Worm (Caenorhabditis elegans) whole organism, late embryonic: Measurements from ENCODE around the gene clec-225.

ENCODE experiments used
- C08G9.2 ChIP-seq: sonication (generic microtip); optimal IDR thresholded peaks from 2 replicates; lab custom pipeline; 2016; ENCODE audit warnings: mild to moderate bottlenecking, missing genetic modification characterization, moderate library complexity, missing compliant biosample characterization
- K02D7.2 ChIP-seq: sonication (generic microtip); optimal IDR thresholded peaks from 2 replicates; lab custom pipeline; 2017; ENCODE audit warnings: mild to moderate bottlenecking, missing genetic modification characterization, missing compliant biosample characterization
- K09A11.1 ChIP-seq: sonication (generic microtip); optimal IDR thresholded peaks from 2 replicates; lab custom pipeline; 2017; ENCODE audit warnings: antibody characterized with exemption, mild to moderate bottlenecking, missing genetic modification characterization, missing compliant biosample characterization; ENCODE audit not compliant: insufficient read depth
- Y22D7AL.16 ChIP-seq: sonication (generic microtip); optimal IDR thresholded peaks from 2 replicates; lab custom pipeline; 2016; ENCODE audit warnings: missing genetic modification characterization, missing compliant biosample characterization
- ceh-14 ChIP-seq: sonication (generic microtip); optimal IDR thresholded peaks from 2 replicates; lab custom pipeline; 2016; ENCODE audit warnings: missing genotype, missing genetic modification characterization, missing compliant biosample characterization
- ceh-18 ChIP-seq: sonication (generic microtip); optimal IDR thresholded peaks from 2 replicates; lab custom pipeline; 2016; ENCODE audit warnings: missing genetic modification characterization, missing compliant biosample characterization
- ceh-19 ChIP-seq: fragments of 200-800 bp; sonication (Bioruptor generic); optimal IDR thresholded peaks from 2 replicates; lab custom pipeline; 2018; ENCODE audit warnings: mild to moderate bottlenecking, missing genetic modification characterization, missing compliant biosample characterization
- ceh-2 ChIP-seq: sonication (generic microtip); optimal IDR thresholded peaks from 2 replicates; lab custom pipeline; 2016; ENCODE audit warnings: missing genotype, missing genetic modification characterization, missing compliant biosample characterization
- ceh-31 ChIP-seq: sonication (generic microtip); optimal IDR thresholded peaks from 2 replicates; lab custom pipeline; 2016; ENCODE audit warnings: missing genetic modification characterization, missing compliant biosample characterization
- ceh-34 ChIP-seq: sonication (generic microtip); optimal IDR thresholded peaks from 2 replicates; lab custom pipeline; 2016; ENCODE audit warnings: mild to moderate bottlenecking, missing genetic modification characterization, missing compliant biosample characterization
- elt-2 ChIP-seq: sonication (generic microtip); optimal IDR thresholded peaks from 2 replicates; lab custom pipeline; 2016; ENCODE audit warnings: missing genetic modification reagents, missing genetic modification characterization, missing compliant biosample characterization
- elt-4 ChIP-seq: sonication (generic microtip); optimal IDR thresholded peaks from 2 replicates; lab custom pipeline; 2016; ENCODE audit warnings: missing genetic modification characterization, missing compliant biosample characterization
- ets-4 ChIP-seq: sonication (generic microtip); optimal IDR thresholded peaks from 2 replicates; lab custom pipeline; 2016; ENCODE audit warnings: missing genetic modification characterization, missing compliant biosample characterization
- fax-1 ChIP-seq: sonication (generic microtip); optimal IDR thresholded peaks from 2 replicates; lab custom pipeline; 2016; ENCODE audit warnings: missing genotype, missing genetic modification characterization, missing compliant biosample characterization
- fkh-6 ChIP-seq: sonication (generic microtip); optimal IDR thresholded peaks from 2 replicates; lab custom pipeline; 2016; ENCODE audit warnings: missing genetic modification characterization, missing compliant biosample characterization
- gmeb-2 ChIP-seq: sonication (generic microtip); optimal IDR thresholded peaks from 2 replicates; lab custom pipeline; 2016; ENCODE audit warnings: missing genetic modification characterization, inconsistent platforms, missing compliant biosample characterization
- hlh-15 ChIP-seq: sonication (generic microtip); optimal IDR thresholded peaks from 2 replicates; lab custom pipeline; 2016; ENCODE audit warnings: missing genetic modification characterization, missing compliant biosample characterization
- hlh-30 ChIP-seq: sonication (generic microtip); optimal IDR thresholded peaks from 2 replicates; lab custom pipeline; 2017; ENCODE audit warnings: antibody characterized with exemption, missing genetic modification characterization, missing compliant biosample characterization; ENCODE audit not compliant: insufficient read depth
- hlh-6 ChIP-seq: sonication (generic microtip); optimal IDR thresholded peaks from 2 replicates; lab custom pipeline; 2016; ENCODE audit warnings: missing genotype, missing genetic modification characterization, missing compliant biosample characterization
- lim-6 ChIP-seq: sonication (generic microtip); optimal IDR thresholded peaks from 2 replicates; lab custom pipeline; 2016; ENCODE audit warnings: missing genetic modification characterization, missing compliant biosample characterization
- lin-11 ChIP-seq: fragments of 200-800 bp; sonication (Bioruptor generic); optimal IDR thresholded peaks from 2 replicates; lab custom pipeline; 2018; ENCODE audit warnings: mild to moderate bottlenecking, missing genetic modification characterization, missing compliant biosample characterization
- madf-2 ChIP-seq: sonication (generic microtip); optimal IDR thresholded peaks from 2 replicates; lab custom pipeline; 2017; ENCODE audit warnings: missing genetic modification characterization, missing compliant biosample characterization
- mec-3 ChIP-seq: sonication (generic microtip); optimal IDR thresholded peaks from 2 replicates; lab custom pipeline; 2016; ENCODE audit warnings: borderline replicate concordance, missing genetic modification characterization, missing compliant biosample characterization
- nfya-1 ChIP-seq: sonication (generic microtip); optimal IDR thresholded peaks from 2 replicates; lab custom pipeline; 2017; ENCODE audit warnings: missing genetic modification characterization, mild to moderate bottlenecking, missing compliant biosample characterization, antibody characterized with exemption, moderate library complexity
- nhr-232 ChIP-seq: sonication (generic microtip); optimal IDR thresholded peaks from 2 replicates; lab custom pipeline; 2016; ENCODE audit warnings: missing genetic modification characterization, missing compliant biosample characterization
- odd-2 ChIP-seq: sonication (generic microtip); optimal IDR thresholded peaks from 2 replicates; lab custom pipeline; 2017; ENCODE audit warnings: antibody characterized with exemption, mild to moderate bottlenecking, missing genetic modification characterization, missing compliant biosample characterization
- pag-3 ChIP-seq: sonication (generic microtip); optimal IDR thresholded peaks from 2 replicates; lab custom pipeline; 2016; ENCODE audit warnings: missing compliant biosample characterization, missing genetic modification characterization, borderline replicate concordance
- pat-9 ChIP-seq: fragments of 200-800 bp; sonication (Bioruptor generic); optimal IDR thresholded peaks from 2 replicates; lab custom pipeline; 2018; ENCODE audit warnings: mild to moderate bottlenecking, missing genetic modification characterization, moderate library complexity, missing compliant biosample characterization
- pha-2 ChIP-seq: sonication (generic microtip); optimal IDR thresholded peaks from 2 replicates; lab custom pipeline; 2017; ENCODE audit warnings: mild to moderate bottlenecking, missing genetic modification characterization, missing compliant biosample characterization
- pha-4 ChIP-seq: fragments of 150-350 bp; optimal IDR thresholded peaks from 2 replicates; lab custom pipeline; 2018; ENCODE audit warnings: missing biosample characterization, missing genetic modification reagents, missing genetic modification characterization
- ref-2 ChIP-seq: sonication (generic microtip); optimal IDR thresholded peaks from 2 replicates; lab custom pipeline; 2016; ENCODE audit warnings: missing genetic modification characterization, missing compliant biosample characterization
- sox-2 ChIP-seq: fragments of 200-800 bp; sonication (Bioruptor generic); IDR thresholded peaks from 2 replicates; pipeline ENCODE4 v1.3.6; 2022; ENCODE audit warnings: missing genetic modification reagents, missing genetic modification characterization, missing compliant biosample characterization
- sox-4 ChIP-seq: sonication (generic microtip); optimal IDR thresholded peaks from 2 replicates; lab custom pipeline; 2017; ENCODE audit warnings: mild to moderate bottlenecking, missing genetic modification characterization, inconsistent platforms, missing compliant biosample characterization
- syd-9 ChIP-seq: sonication (generic microtip); optimal IDR thresholded peaks from 2 replicates; lab custom pipeline; 2016; ENCODE audit warnings: mild to moderate bottlenecking, missing genetic modification characterization, moderate library complexity, missing compliant biosample characterization
- tbx-2 ChIP-seq: sonication (generic microtip); optimal IDR thresholded peaks from 2 replicates; lab custom pipeline; 2016; ENCODE audit warnings: missing genetic modification characterization, missing compliant biosample characterization
- tbx-7 ChIP-seq: sonication (generic microtip); optimal IDR thresholded peaks from 2 replicates; lab custom pipeline; 2016; ENCODE audit warnings: missing genotype, missing genetic modification characterization, missing compliant biosample characterization
- ttx-3 ChIP-seq: sonication (generic microtip); optimal IDR thresholded peaks from 2 replicates; lab custom pipeline; 2016; ENCODE audit warnings: missing genetic modification reagents, missing genetic modification characterization, missing compliant biosample characterization
- unc-3 ChIP-seq, 2 experiments: fragments of 200-800 bp in 1 of 2; sonication (Bioruptor generic) in 1 of 2; sonication (generic microtip) in 1 of 2; conservative IDR thresholded peaks in 1 of 2; optimal IDR thresholded peaks in 1 of 2; 2 replicates each; pipeline versions ENCODE4 v1.3.6 to Lab custom; 2016 to 2022; ENCODE audit warnings: missing compliant biosample characterization in 2 of 2, missing genetic modification characterization in 2 of 2, missing genetic modification reagents in 1 of 2
- unc-42 ChIP-seq: sonication (generic microtip); optimal IDR thresholded peaks from 2 replicates; lab custom pipeline; 2016; ENCODE audit warnings: missing genotype, missing genetic modification characterization, missing compliant biosample characterization
- unc-86 ChIP-seq: sonication (generic microtip); optimal IDR thresholded peaks from 2 replicates; lab custom pipeline; 2016; ENCODE audit warnings: missing genetic modification characterization, missing compliant biosample characterization

clec-225 gene

ce11 chrV:13176117-13176753, 41.5 kb upstream of the clec-225 start, which contains the start of gene him-17 (continued):
- TF ChIP-seq lin-11 (tag; lab: Kevin White, UChicago), result peak; percentile 42
- TF ChIP-seq K09A11.1, result peak; percentile 34
- no peak for TF ChIP-seq K02D7.2
- TF ChIP-seq pha-2 (tag; lab: Kevin White, UChicago), result peak; percentile 70
- peak; percentile 27 for TF ChIP-seq gmeb-2 (tag; lab: Kevin White, UChicago)
- TF ChIP-seq unc-42 (tag; lab: Kevin White, UChicago), result peak; percentile 56
- peak; percentile 20 for TF ChIP-seq madf-2
- peak; percentile 52 for TF ChIP-seq tbx-2
- no peak for TF ChIP-seq elt-4 (tag; lab: Kevin White, UChicago)
- peak; percentile 10 for TF ChIP-seq fkh-6
- TF ChIP-seq unc-86 (tag; lab: Kevin White, UChicago), result peak; percentile 27
- no peak for TF ChIP-seq Y22D7AL.16 (tag; lab: Kevin White, UChicago)
- TF ChIP-seq nfya-1 (tag; lab: Kevin White, UChicago), result peak; percentile 57
- peak; percentile 15 for TF ChIP-seq fax-1
- TF ChIP-seq mec-3 (tag; lab: Kevin White, UChicago), result no peak
- peak; percentile 49 for TF ChIP-seq ceh-19 (GFP tag; lab: Kevin White, UChicago)
- peak; percentile 45 for TF ChIP-seq ceh-34
- TF ChIP-seq elt-2 (tag; lab: Kevin White, UChicago), result peak; percentile 65
- peak; percentile 58 for TF ChIP-seq pat-9 (tag; lab: Kevin White, UChicago)

DNA sequence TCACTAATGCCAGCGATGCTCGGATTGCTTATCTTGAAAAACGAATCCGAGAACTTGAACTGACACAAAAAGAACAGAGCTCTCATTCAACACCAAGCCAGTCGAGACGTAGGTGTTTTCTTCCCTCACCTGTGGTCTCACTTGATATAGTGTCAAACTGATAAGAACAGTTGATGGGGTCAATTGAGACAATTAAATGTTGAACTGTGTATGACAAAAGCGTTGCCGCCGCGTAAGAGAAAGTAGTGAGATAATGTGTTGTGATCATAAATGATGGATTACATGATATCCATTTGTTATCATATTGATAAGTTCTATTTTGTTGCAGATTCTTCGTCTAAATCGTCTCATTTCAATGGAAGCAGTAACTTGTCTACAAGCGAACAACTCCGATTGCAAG, 39.0 kb upstream of the clec-225 start:
- TF ChIP-seq ceh-2 (tag; lab: Kevin White, UChicago), result no peak
- TF ChIP-seq gmeb-2 (tag; lab: Kevin White, UChicago), result no peak
- TF ChIP-seq nhr-232 (tag; lab: Kevin White, UChicago), result no peak
- no peak for TF ChIP-seq hlh-6 (tag; lab: Kevin White, UChicago)
- no peak for TF ChIP-seq ttx-3
- no peak for TF ChIP-seq pha-2 (tag; lab: Kevin White, UChicago)
- TF ChIP-seq elt-2 (tag; lab: Kevin White, UChicago), result peak; percentile 23

ce11 chrV:13170497-13170896, 35.8 kb upstream of the clec-225 start:
- TF ChIP-seq Y22D7AL.16 (tag; lab: Kevin White, UChicago), result no peak
- no peak for TF ChIP-seq pha-4 (tag; lab: Kevin White, UChicago)
- peak; percentile 0 for TF ChIP-seq ceh-31 (tag; lab: Kevin White, UChicago)
- TF ChIP-seq hlh-15 (tag; lab: Kevin White, UChicago), result no peak
- no peak for TF ChIP-seq K09A11.1
- TF ChIP-seq pag-3, result no peak
- peak; percentile 32 for TF ChIP-seq ceh-14 (tag; lab: Kevin White, UChicago)
- TF ChIP-seq ceh-34, result no peak
- no peak for TF ChIP-seq ref-2 (tag; lab: Kevin White, UChicago)
- no peak for TF ChIP-seq nfya-1 (tag; lab: Kevin White, UChicago)
- TF ChIP-seq madf-2, result no peak
- TF ChIP-seq unc-42 (tag; lab: Kevin White, UChicago), result peak; percentile 74
- no peak for TF ChIP-seq ceh-18
- TF ChIP-seq sox-2 (GFP tag; lab: Robert Waterston, UW), result no peak
- TF ChIP-seq hlh-30, result no peak
- TF ChIP-seq syd-9, result no peak
- no peak for TF ChIP-seq unc-86 (tag; lab: Kevin White, UChicago)
- no peak for TF ChIP-seq C08G9.2 (tag; lab: Kevin White, UChicago)
- TF ChIP-seq sox-4 (tag; lab: Kevin White, UChicago), result no peak

DNA sequence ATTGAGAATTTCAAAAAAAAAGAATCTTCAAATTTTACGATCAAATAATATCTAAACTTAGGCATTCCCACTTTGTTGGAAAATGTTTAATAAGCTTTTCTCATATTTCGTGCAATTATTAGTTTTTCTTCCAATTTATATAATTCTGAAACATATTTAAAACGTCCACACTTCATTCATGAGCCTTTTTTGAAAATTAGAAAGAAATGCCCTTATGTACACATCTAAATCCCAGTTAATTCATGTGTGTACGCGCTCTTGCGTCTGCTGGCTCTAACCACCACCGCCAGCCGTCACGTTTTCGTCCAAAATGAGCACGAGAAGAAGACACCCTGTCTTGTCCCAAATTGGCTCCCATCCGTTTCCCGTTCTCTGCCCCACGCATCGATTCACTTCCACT, 31.9 kb upstream of the clec-225 start:
- TF ChIP-seq ets-4 (tag; lab: Kevin White, UChicago) (no peak), tbx-7 (tag; lab: Kevin White, UChicago) (no peak), odd-2 (no peak), pag-3 (no peak), lim-6 (tag; lab: Kevin White, UChicago) (no peak), hlh-6 (tag; lab: Kevin White, UChicago) (no peak), unc-3 (GFP tag; conservative IDR thresholded peaks at IDR 0.05; lab: Robert Waterston, UW) (no peak), unc-3 (tag; optimal IDR thresholded peaks at IDR 0.05; lab: Kevin White, UChicago) (no peak), unc-42 (tag; lab: Kevin White, UChicago) (peak; percentile 22), hlh-30 (peak; percentile 15)
